Worm (Caenorhabditis elegans) whole organism, early embryonic: ENCODE results near the gene T13A10.64.

Experiments used
- B0310.2 ChIP-seq: sonication (generic microtip); optimal IDR thresholded peaks from 2 replicates; lab custom pipeline; 2016; ENCODE audit warnings: mild to moderate bottlenecking, missing genetic modification characterization, missing compliant biosample characterization
- F13C5.2 ChIP-seq: sonication (generic microtip); optimal IDR thresholded peaks from 2 replicates; lab custom pipeline; 2017; ENCODE audit warnings: mild to moderate bottlenecking, missing genetic modification characterization, inconsistent platforms, missing compliant biosample characterization
- aly-1 ChIP-seq: sonication (generic microtip); optimal IDR thresholded peaks from 2 replicates; lab custom pipeline; 2016; ENCODE audit warnings: missing genetic modification characterization, missing compliant biosample characterization
- ama-1 ChIP-seq: fragments of 150-350 bp; optimal IDR thresholded peaks from 2 replicates; lab custom pipeline; 2014
- ceh-13 ChIP-seq: fragments of 200-800 bp; sonication (Bioruptor generic); optimal IDR thresholded peaks from 2 replicates; lab custom pipeline; 2018; ENCODE audit warnings: mild to moderate bottlenecking, missing genetic modification characterization, missing compliant biosample characterization
- ceh-36 ChIP-seq: sonication (generic microtip); optimal IDR thresholded peaks from 2 replicates; lab custom pipeline; 2016; ENCODE audit warnings: missing genetic modification characterization, inconsistent platforms, missing compliant biosample characterization
- ets-7 ChIP-seq: sonication (generic microtip); optimal IDR thresholded peaks from 2 replicates; lab custom pipeline; 2016; ENCODE audit warnings: missing genotype, missing genetic modification characterization, missing compliant biosample characterization
- flt-1 ChIP-seq: fragments of 200-800 bp; sonication (Bioruptor generic); IDR thresholded peaks from 2 replicates; pipeline ENCODE4 v1.3.6; 2022; ENCODE audit warnings: missing genetic modification characterization, missing compliant biosample characterization
- hmbx-1 ChIP-seq: sonication (generic microtip); optimal IDR thresholded peaks from 2 replicates; lab custom pipeline; 2016; ENCODE audit warnings: mild to moderate bottlenecking, missing genetic modification characterization, missing compliant biosample characterization
- hmg-4 ChIP-seq: fragments of 200-800 bp; sonication (Bioruptor generic); optimal IDR thresholded peaks from 2 replicates; lab custom pipeline; 2018; ENCODE audit warnings: mild to moderate bottlenecking, missing genetic modification characterization, missing compliant biosample characterization
- hnd-1 ChIP-seq: sonication (generic microtip); optimal IDR thresholded peaks from 2 replicates; lab custom pipeline; 2016; ENCODE audit warnings: missing genetic modification characterization, missing compliant biosample characterization
- pes-1 ChIP-seq: fragments of 200-800 bp; sonication (Bioruptor generic); IDR thresholded peaks from 2 replicates; pipeline ENCODE4 v1.3.6; 2022; ENCODE audit warnings: missing genetic modification reagents, missing genetic modification characterization, missing compliant biosample characterization
- scrt-1 ChIP-seq: fragments of 200-800 bp; sonication (Bioruptor generic); IDR thresholded peaks from 2 replicates; pipeline ENCODE4 v1.3.6; 2022; ENCODE audit warnings: missing genetic modification characterization, missing compliant biosample characterization
- sea-1 ChIP-seq: fragments of 200-800 bp; sonication (Bioruptor generic); conservative IDR thresholded peaks from 2 replicates; pipeline ENCODE4 v1.3.6; 2022; ENCODE audit warnings: missing genetic modification characterization, missing compliant biosample characterization
- tbx-11 ChIP-seq: fragments of 200-800 bp; sonication (Bioruptor generic); IDR thresholded peaks from 2 replicates; pipeline ENCODE4 v1.3.6; 2022; ENCODE audit warnings: missing genetic modification characterization, missing compliant biosample characterization
- tbx-37 ChIP-seq: fragments of 200-800 bp; sonication (Bioruptor generic); conservative IDR thresholded peaks from 2 replicates; pipeline ENCODE4 v1.3.6; 2022; ENCODE audit warnings: missing genetic modification reagents, missing genetic modification characterization, missing compliant biosample characterization
- tra-4 ChIP-seq: sonication (generic microtip); optimal IDR thresholded peaks from 2 replicates; lab custom pipeline; 2017; ENCODE audit warnings: missing genetic modification characterization, missing compliant biosample characterization

Gene T13A10.64

ce11 chrIV:6266499-6266898 is 11.8 kb downstream of the T13A10.64 start, which contains the start of gene srv-29:
Gene srv-29, minus strand, starts transcription at chrIV:6266599.
- no peak for TF ChIP-seq tra-4 (tag; lab: Kevin White, UChicago)
- no peak for TF ChIP-seq sea-1 (GFP tag; lab: Robert Waterston, UW)
- TF ChIP-seq pes-1 (GFP tag; lab: Robert Waterston, UW) = no peak
- no peak for TF ChIP-seq aly-1 (tag; lab: Kevin White, UChicago)
- TF ChIP-seq ama-1 (lab: Kevin White, UChicago) = no peak
- TF ChIP-seq scrt-1 (GFP tag; lab: Robert Waterston, UW) = no peak

- no peak for TF ChIP-seq sea-1 (GFP tag; lab: Robert Waterston, UW)
- no peak for TF ChIP-seq flt-1
- TF ChIP-seq hnd-1 (tag; lab: Kevin White, UChicago) = no peak
- no peak for TF ChIP-seq ceh-36
- TF ChIP-seq tra-4 (tag; lab: Kevin White, UChicago) = no peak
These were observed 14.6 kb downstream of the T13A10.64 start, which contains the start of gene srv-30 for ce11 chrIV:6269346-6269745. Gene srv-30, minus strand, starts transcription at chrIV:6269446.

ce11 chrIV:6271923-6272322 is 17.2 kb downstream of the T13A10.64 start, which contains the start of gene srv-31:
Gene srv-31, minus strand, starts transcription at chrIV:6272023.
- TF ChIP-seq ceh-13 (GFP tag; lab: Kevin White, UChicago) (no peak), F13C5.2 (tag; lab: Kevin White, UChicago) (no peak), hmg-4 (no peak), tbx-11 (no peak), tbx-37 (GFP tag; lab: Robert Waterston, UW) (no peak)

ce11 chrIV:6275671-6276209 is 21.0 kb downstream of the T13A10.64 start, which contains the start of the genes aat-4 and T13A10.1:
Gene aat-4, minus strand, starts transcription at chrIV:6275721.
Gene T13A10.1, plus strand, starts transcription at chrIV:6276081.
- TF ChIP-seq aly-1 (tag; lab: Kevin White, UChicago) (no peak), sea-1 (GFP tag; lab: Robert Waterston, UW) (no peak), scrt-1 (GFP tag; lab: Robert Waterston, UW) (no peak), ama-1 (lab: Kevin White, UChicago) (no peak), tbx-37 (GFP tag; lab: Robert Waterston, UW) (no peak), tbx-11 (no peak), hmg-4 (no peak), tra-4 (tag; lab: Kevin White, UChicago) (no peak), ceh-13 (GFP tag; lab: Kevin White, UChicago) (no peak), F13C5.2 (tag; lab: Kevin White, UChicago) (no peak), flt-1 (no peak), pes-1 (GFP tag; lab: Robert Waterston, UW) (no peak), ceh-36 (no peak), hnd-1 (tag; lab: Kevin White, UChicago) (no peak), B0310.2 (tag; lab: Kevin White, UChicago) (no peak), hmbx-1 (tag; lab: Kevin White, UChicago) (no peak)

ce11 chrIV:6279392-6279791 is 24.7 kb downstream of the T13A10.64 start, which contains the start of gene sams-5:
Gene sams-5, minus strand, starts transcription at chrIV:6279522.
- no peak for TF ChIP-seq tra-4 (tag; lab: Kevin White, UChicago)
- no peak for TF ChIP-seq tbx-11

ce11 chrIV:6282143-6282542 is 27.4 kb downstream of the T13A10.64 start, which contains the start of gene srv-32:
Gene srv-32, minus strand, starts transcription at chrIV:6282243.
- TF ChIP-seq tra-4 (tag; lab: Kevin White, UChicago) = no peak
- TF ChIP-seq flt-1 = no peak
- TF ChIP-seq ceh-13 (GFP tag; lab: Kevin White, UChicago) = no peak
- no peak for TF ChIP-seq F13C5.2 (tag; lab: Kevin White, UChicago)
- no peak for TF ChIP-seq ets-7 (tag; lab: Kevin White, UChicago)
- no peak for TF ChIP-seq hmbx-1 (tag; lab: Kevin White, UChicago)
- TF ChIP-seq aly-1 (tag; lab: Kevin White, UChicago) = no peak
- TF ChIP-seq sea-1 (GFP tag; lab: Robert Waterston, UW) = no peak
- no peak for TF ChIP-seq hmg-4
- TF ChIP-seq scrt-1 (GFP tag; lab: Robert Waterston, UW) = no peak
- TF ChIP-seq ama-1 (lab: Kevin White, UChicago) = no peak
- no peak for TF ChIP-seq B0310.2 (tag; lab: Kevin White, UChicago)
- no peak for TF ChIP-seq pes-1 (GFP tag; lab: Robert Waterston, UW)

ce11 chrIV:6284277-6284676 is 29.5 kb downstream of the T13A10.64 start, which contains the start of gene ops-1:
Gene ops-1, minus strand, starts transcription at chrIV:6284377.
- TF ChIP-seq hmbx-1 (tag; lab: Kevin White, UChicago) = no peak
- TF ChIP-seq ceh-13 (GFP tag; lab: Kevin White, UChicago) = no peak
- no peak for TF ChIP-seq hmg-4
- no peak for TF ChIP-seq tbx-37 (GFP tag; lab: Robert Waterston, UW)
- no peak for TF ChIP-seq flt-1
- TF ChIP-seq tra-4 (tag; lab: Kevin White, UChicago) = no peak
- no peak for TF ChIP-seq ets-7 (tag; lab: Kevin White, UChicago)
- TF ChIP-seq ama-1 (lab: Kevin White, UChicago) = no peak
- no peak for TF ChIP-seq sea-1 (GFP tag; lab: Robert Waterston, UW)
- TF ChIP-seq aly-1 (tag; lab: Kevin White, UChicago) = no peak
- TF ChIP-seq ceh-36 = no peak
- no peak for TF ChIP-seq F13C5.2 (tag; lab: Kevin White, UChicago)
- no peak for TF ChIP-seq hnd-1 (tag; lab: Kevin White, UChicago)
- no peak for TF ChIP-seq tbx-11
- no peak for TF ChIP-seq pes-1 (GFP tag; lab: Robert Waterston, UW)
- no peak for TF ChIP-seq B0310.2 (tag; lab: Kevin White, UChicago)
- TF ChIP-seq scrt-1 (GFP tag; lab: Robert Waterston, UW) = no peak
